Fruit fly (Drosophila melanogaster) whole organism, adult: Measurements from ENCODE around the gene Upf2.

Experiments used
- CG33017 ChIP-seq: fragments of 200-800 bp; sonication (Bioruptor generic); optimal IDR thresholded peaks from 2 replicates; lab custom pipeline; 2018; ENCODE audit warnings: missing biosample characterization, mild to moderate bottlenecking, missing genetic modification characterization, moderate library complexity
- CG7101 ChIP-seq: fragments of 200-800 bp; sonication (Bioruptor generic); optimal IDR thresholded peaks from 2 replicates; lab custom pipeline; 2018; ENCODE audit warnings: missing biosample characterization, mild to moderate bottlenecking, missing genetic modification characterization, moderate library complexity
- kay ChIP-seq: fragments of 200-800 bp; sonication (Bioruptor generic); peaks from one replicate; lab custom pipeline; 2016; ENCODE audit warnings: missing biosample characterization, missing genetic modification characterization, borderline replicate concordance
- pad ChIP-seq: fragments of 200-800 bp; sonication (Bioruptor generic); optimal IDR thresholded peaks from 3 replicates; lab custom pipeline; 2017; ENCODE audit warnings: missing biosample characterization, missing genetic modification characterization, mild to moderate bottlenecking, moderate library complexity, missing genetic modification reagents

DNA sequence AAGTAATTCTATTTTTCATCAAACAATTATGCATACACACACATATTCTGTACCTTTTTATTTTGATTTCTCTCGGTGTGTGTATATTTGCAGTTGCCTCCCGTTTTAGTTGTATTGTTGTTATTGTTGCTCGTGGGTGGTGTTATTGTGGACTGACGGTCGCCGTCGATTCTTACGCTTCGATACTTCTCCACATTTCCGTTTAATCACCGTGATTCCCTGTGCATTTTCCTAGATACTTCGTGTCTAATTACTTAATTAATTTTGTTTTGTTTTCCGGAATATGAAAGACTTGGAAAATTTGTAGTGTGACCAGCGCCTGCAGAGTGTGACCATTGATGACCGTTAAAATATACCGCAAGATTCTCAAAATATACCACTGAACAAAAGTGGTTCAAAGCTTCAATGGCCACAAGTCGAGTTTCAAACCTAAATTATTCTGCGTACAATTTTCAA lies 18.5 kb upstream of the Upf2 start, which contains the start of gene UbcE2H:
- TF ChIP-seq pad (GFP tag; lab: Kevin White, UChicago) (no peak), kay (GFP tag; lab: Kevin White, UChicago) (no peak), CG33017 (tag; lab: Kevin White, UChicago) (no peak), CG7101 (tag; lab: Kevin White, UChicago) (no peak)
